Worm (Caenorhabditis elegans): Measurements from ENCODE around the gene C36B7.4.
A peak's percentile ranks its signal among the peaks of the same experiment; 100 is the strongest.

C36B7.4 gene

ce11 chrX:7075250-7075649, 10.6 kb downstream of the C36B7.4 start, which contains the start of gene B0403.6:
Gene B0403.6 (minus strand): TSS chrX:7075350.
- no peak for TF ChIP-seq Y48G9A.11 (GFP tag; IDR thresholded peaks at IDR 0.05)

- no peak for TF ChIP-seq daf-8 (GFP tag; IDR thresholded peaks at IDR 0.05)
- peak; percentile 99 for TF ChIP-seq lin-38 (GFP tag; IDR thresholded peaks at IDR 0.05)
- TF ChIP-seq spr-1 (tag; optimal IDR thresholded peaks at IDR 0.05) = peak; percentile 58
- TF ChIP-seq mxl-3 (GFP tag; optimal IDR thresholded peaks at IDR 0.05) = peak; percentile 97
- 0 out of 2 replicates have a peak, but pooled peaks have one; percentile 70 for TF ChIP-seq D1046.2 (GFP tag; IDR thresholded peaks at IDR 0.05)
- no peak for TF ChIP-seq Y48G9A.11 (GFP tag; IDR thresholded peaks at IDR 0.05)
- peak; percentile 96 for TF ChIP-seq dmd-9 (GFP tag; IDR thresholded peaks at IDR 0.05)
- TF ChIP-seq sdz-12 (GFP tag; optimal IDR thresholded peaks at IDR 0.05) = no peak
- TF ChIP-seq skn-1 (tag; optimal IDR thresholded peaks at IDR 0.05) = no peak
- TF ChIP-seq ceh-62 (tag; optimal IDR thresholded peaks at IDR 0.05) = no peak
- peak; percentile 85 for TF ChIP-seq madf-9 (GFP tag; conservative IDR thresholded peaks at IDR 0.05)
- no peak for TF ChIP-seq mdt-29 (GFP tag; IDR thresholded peaks at IDR 0.05)
- peak; percentile 27 for TF ChIP-seq zfp-2 (tag; optimal IDR thresholded peaks at IDR 0.05)
- no peak for TF ChIP-seq ama-1 (optimal IDR thresholded peaks at IDR 0.05)
- TF ChIP-seq aha-1 (tag) = peak; percentile 99
- no peak for TF ChIP-seq cey-2 (tag; optimal IDR thresholded peaks at IDR 0.05; ENCODE audit: borderline replicate concordance, insufficient read depth)
- TF ChIP-seq nhr-77 (tag; optimal IDR thresholded peaks at IDR 0.05) = peak; percentile 75
- peak; percentile 80 for TF ChIP-seq php-3 (GFP tag; IDR thresholded peaks at IDR 0.05)
- no peak for TF ChIP-seq egl-43 (GFP tag; IDR thresholded peaks at IDR 0.05)
- TF ChIP-seq ces-1 (GFP tag; optimal IDR thresholded peaks at IDR 0.05) = no peak
- peak; percentile 81 to 93 for TF ChIP-seq lsy-2 (tag; optimal IDR thresholded peaks at IDR 0.05)
- TF ChIP-seq zfp-3 (GFP tag; conservative IDR thresholded peaks at IDR 0.05) = peak; percentile 73; the same call in 1 of the 2 replicates
- peak; percentile 80 for TF ChIP-seq nhr-6 (tag; optimal IDR thresholded peaks at IDR 0.05)
- peak; percentile 89 for TF ChIP-seq rbr-2 (tag; optimal IDR thresholded peaks at IDR 0.05)
- TF ChIP-seq Y105C5A.15 (GFP tag; IDR thresholded peaks at IDR 0.05) = no peak
- 0 out of 2 replicates have a peak, but pooled peaks have one; percentile 39 for TF ChIP-seq mxl-2 (GFP tag; conservative IDR thresholded peaks at IDR 0.05)
- TF ChIP-seq F37D6.2 (tag; optimal IDR thresholded peaks at IDR 0.05) = peak; percentile 66
- peak; percentile 26 to 86 for TF ChIP-seq hif-1 (tag; optimal IDR thresholded peaks at IDR 0.05)
- peak; percentile 94 for TF ChIP-seq lin-13 (GFP tag; optimal IDR thresholded peaks at IDR 0.05)
- TF ChIP-seq pha-4 (GFP tag; IDR thresholded peaks at IDR 0.05) = no peak
- no peak for TF ChIP-seq pha-4 (tag; optimal IDR thresholded peaks at IDR 0.05)
- TF ChIP-seq nhr-25 (tag; optimal IDR thresholded peaks at IDR 0.05; ENCODE audit: borderline replicate concordance, insufficient read depth) = peak; percentile 73
- TF ChIP-seq hlh-30 (tag; optimal IDR thresholded peaks at IDR 0.05; ENCODE audit: insufficient read depth) = peak; percentile 90
- TF ChIP-seq ztf-7 (tag; optimal IDR thresholded peaks at IDR 0.05) = peak; percentile 13
- TF ChIP-seq ztf-11 (tag; optimal IDR thresholded peaks at IDR 0.05) = no peak
- TF ChIP-seq lin-1 (GFP tag; IDR thresholded peaks at IDR 0.05) = peak; percentile 46; the same call in 1 of the 2 replicates
- peak; percentile 83 for TF ChIP-seq ceh-44 (GFP tag; IDR thresholded peaks at IDR 0.05)
- peak; percentile 85 for TF ChIP-seq nhr-11 (tag; optimal IDR thresholded peaks at IDR 0.05)
- peak; percentile 63 for TF ChIP-seq vab-7 (GFP tag; IDR thresholded peaks at IDR 0.05)
- peak in 1 of 2 experiments; percentile 5 for TF ChIP-seq daf-16 (GFP tag; optimal IDR thresholded peaks at IDR 0.05)
- TF ChIP-seq daf-16 (tag; optimal IDR thresholded peaks at IDR 0.05) = peak; percentile 54
- TF ChIP-seq lin-15B (tag; optimal IDR thresholded peaks at IDR 0.05) = peak; percentile 86
- no peak for TF ChIP-seq nhr-237 (tag; optimal IDR thresholded peaks at IDR 0.05)
- no peak for TF ChIP-seq zip-11 (GFP tag; IDR thresholded peaks at IDR 0.05)
- TF ChIP-seq pqm-1 (tag; optimal IDR thresholded peaks at IDR 0.05) = peak; percentile 53
- TF ChIP-seq nhr-42 (GFP tag; IDR thresholded peaks at IDR 0.05) = 0 out of 2 replicates have a peak, but pooled peaks have one; percentile 68
- TF ChIP-seq F10B5.3 (tag; optimal IDR thresholded peaks at IDR 0.05) = peak; percentile 64
- peak; percentile 37; the same call in 1 of the 2 replicates for TF ChIP-seq arid-1 (GFP tag; conservative IDR thresholded peaks at IDR 0.05)
- peak; percentile 92 for TF ChIP-seq dmd-6 (GFP tag; IDR thresholded peaks at IDR 0.05)
These were observed 17.4 kb downstream of the C36B7.4 start, which contains the start of gene pdi-6 for ce11 chrX:7068400-7068799. Gene pdi-6 (minus strand): TSS chrX:7068563.
